Worm (Caenorhabditis elegans): ENCODE data around the gene F47C12.7.

The F47C12.7 gene

DNA sequence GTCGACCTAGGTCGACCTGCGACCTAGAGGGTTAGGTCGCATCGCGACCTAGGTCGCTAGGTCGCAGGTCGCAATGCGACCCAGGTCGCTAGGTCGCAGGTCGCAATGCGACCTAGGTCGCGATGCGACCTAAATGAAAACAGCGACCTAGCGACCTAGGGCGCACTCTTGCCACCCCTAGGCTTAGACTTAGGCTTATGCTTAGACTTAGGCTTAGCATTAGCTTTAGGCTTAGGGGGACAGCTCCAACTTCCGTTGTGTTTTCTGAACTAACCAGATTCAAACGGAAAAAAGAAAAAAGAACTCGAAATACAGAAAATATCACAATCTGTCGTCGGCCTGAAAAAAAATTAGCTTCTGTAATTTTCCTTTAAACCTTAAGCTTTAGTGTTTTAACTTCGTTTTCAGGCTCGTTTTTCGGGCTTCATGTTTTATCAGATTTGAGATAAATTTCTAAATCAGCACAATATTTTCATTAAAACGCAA lies 19.1 kb upstream of the F47C12.7 start (continued):
- TF ChIP-seq ztf-11 (tag; optimal IDR thresholded peaks at IDR 0.05) (no peak), hlh-11 (tag; optimal IDR thresholded peaks at IDR 0.05) (peak; percentile 2), zfp-2 (tag; optimal IDR thresholded peaks at IDR 0.05) (no peak), nhr-77 (tag; optimal IDR thresholded peaks at IDR 0.05) (peak; percentile 46), zfp-3 (GFP tag; conservative IDR thresholded peaks at IDR 0.05) (no peak), F10B5.3 (tag; optimal IDR thresholded peaks at IDR 0.05) (no peak), F49E8.2 (tag; optimal IDR thresholded peaks at IDR 0.05; ENCODE audit: borderline replicate concordance) (no peak), cey-2 (tag; optimal IDR thresholded peaks at IDR 0.05; ENCODE audit: borderline replicate concordance, insufficient read depth) (no peak), D1046.2 (GFP tag; IDR thresholded peaks at IDR 0.05) (no peak), vab-7 (GFP tag; IDR thresholded peaks at IDR 0.05) (peak; percentile 39; the same call in 1 of the 2 replicates), nhr-111 (GFP tag; optimal IDR thresholded peaks at IDR 0.05) (no peak), ctbp-1 (GFP tag; IDR thresholded peaks at IDR 0.05) (no peak; the same call in 1 of the 2 replicates), nhr-10 (tag; optimal IDR thresholded peaks at IDR 0.05) (no peak), jun-1 (tag; optimal IDR thresholded peaks at IDR 0.05) (peak; percentile 26), nhr-6 (tag; optimal IDR thresholded peaks at IDR 0.05) (no peak), fkh-10 (GFP tag; optimal IDR thresholded peaks at IDR 0.05) (no peak), arid-1 (GFP tag; conservative IDR thresholded peaks at IDR 0.05) (peak; percentile 13; the same call in 1 of the 2 replicates), saeg-2 (GFP tag; IDR thresholded peaks at IDR 0.05) (no peak), aly-2 (tag; optimal IDR thresholded peaks at IDR 0.05) (no peak), mxl-3 (GFP tag; optimal IDR thresholded peaks at IDR 0.05) (no peak), tag-97 (GFP tag; IDR thresholded peaks at IDR 0.05) (no peak), unc-39 (tag; optimal IDR thresholded peaks at IDR 0.05) (no peak), mes-2 (tag; optimal IDR thresholded peaks at IDR 0.05; ENCODE audit: poor library complexity, severe bottlenecking) (no peak), lin-39 (tag; optimal IDR thresholded peaks at IDR 0.05) (no peak), zag-1 (tag; optimal IDR thresholded peaks at IDR 0.05) (no peak), ces-1 (GFP tag; optimal IDR thresholded peaks at IDR 0.05) (no peak), unc-62 (GFP tag; optimal IDR thresholded peaks at IDR 0.05 in 1 of 2) (peak in 1 of 2 experiments; percentile 56), unc-62 (tag; optimal IDR thresholded peaks at IDR 0.05) (no peak), ceh-32 (tag; optimal IDR thresholded peaks at IDR 0.05; ENCODE audit: poor library complexity) (no peak), attf-4 (tag; optimal IDR thresholded peaks at IDR 0.05) (no peak), ceh-62 (tag; optimal IDR thresholded peaks at IDR 0.05) (no peak), F44E2.7 (GFP tag; IDR thresholded peaks at IDR 0.05) (0 out of 2 replicates have a peak, but pooled peaks have one; percentile 39), F26F4.8 (GFP tag; conservative IDR thresholded peaks at IDR 0.05) (0 out of 2 replicates have a peak, but pooled peaks have one; percentile 8), nhr-41 (GFP tag; IDR thresholded peaks at IDR 0.05) (no peak), nhr-102 (tag; optimal IDR thresholded peaks at IDR 0.05) (peak; percentile 42), rbr-2 (tag; optimal IDR thresholded peaks at IDR 0.05) (no peak), gei-8 (GFP tag; optimal IDR thresholded peaks at IDR 0.05) (no peak), lsy-2 (tag; optimal IDR thresholded peaks at IDR 0.05) (no peak), Y75B8A.6 (GFP tag; IDR thresholded peaks at IDR 0.05) (no peak), lin-13 (GFP tag; optimal IDR thresholded peaks at IDR 0.05) (no peak), Y105C5A.15 (GFP tag; IDR thresholded peaks at IDR 0.05) (no peak), zip-2 (tag; optimal IDR thresholded peaks at IDR 0.05) (no peak), F37D6.2 (tag; optimal IDR thresholded peaks at IDR 0.05) (no peak), dmd-8 (GFP tag; IDR thresholded peaks at IDR 0.05) (0 out of 2 replicates have a peak, but pooled peaks have one; percentile 46), mdt-29 (GFP tag; IDR thresholded peaks at IDR 0.05) (no peak), ceh-44 (GFP tag; IDR thresholded peaks at IDR 0.05) (no peak), snpc-4 (tag; optimal IDR thresholded peaks at IDR 0.05) (no peak), Y5F2A.4 (GFP tag; optimal IDR thresholded peaks at IDR 0.05) (no peak), sdz-12 (GFP tag; optimal IDR thresholded peaks at IDR 0.05) (no peak), nhr-76 (tag; optimal IDR thresholded peaks at IDR 0.05) (no peak), egl-43 (GFP tag; IDR thresholded peaks at IDR 0.05) (peak; percentile 54; the same call in 1 of the 2 replicates)

Data from whole organism, L4 larva.